Worm (Caenorhabditis elegans) whole organism, L4 larva: Measurements from ENCODE around the gene Y44A6D.6.
A peak's percentile ranks its signal among the peaks of the same experiment; 100 is the strongest.

ENCODE experiments used
- F37D6.2 ChIP-seq: sonication (generic microtip); optimal IDR thresholded peaks from 2 replicates; lab custom pipeline; 2016; ENCODE audit warnings: mild to moderate bottlenecking, missing genetic modification characterization, missing compliant biosample characterization
- F44E2.7 ChIP-seq: fragments of 200-800 bp; sonication (Bioruptor generic); IDR thresholded peaks from 2 replicates; pipeline ENCODE4 v2.1.2; 2022; ENCODE audit warnings: missing genetic modification characterization, missing compliant biosample characterization
- F49E8.2 ChIP-seq: sonication (generic microtip); optimal IDR thresholded peaks from 2 replicates; lab custom pipeline; 2016; ENCODE audit warnings: missing compliant biosample characterization, mild to moderate bottlenecking, missing genetic modification characterization, borderline replicate concordance
- T26A8.4 ChIP-seq: fragments of 200-800 bp; sonication (Bioruptor generic); IDR thresholded peaks from 2 replicates; pipeline ENCODE4 v1.3.6; 2022; ENCODE audit warnings: missing genetic modification characterization, missing compliant biosample characterization
- Y105C5A.15 ChIP-seq: fragments of 200-800 bp; sonication (Bioruptor generic); IDR thresholded peaks from 2 replicates; pipeline ENCODE4 v1.3.6; 2022; ENCODE audit warnings: missing genetic modification characterization, missing compliant biosample characterization
- Y48G9A.11 ChIP-seq: fragments of 200-800 bp; sonication (Bioruptor generic); IDR thresholded peaks from 2 replicates; pipeline ENCODE4 v1.3.6; 2022; ENCODE audit warnings: missing genetic modification reagents, missing genetic modification characterization, missing compliant biosample characterization
- ZK546.5 ChIP-seq, 2 experiments: sonication (generic microtip); optimal IDR thresholded peaks; 2 replicates each; lab custom pipeline; 2017; ENCODE audit warnings: missing biosample characterization in 2 of 2, missing genetic modification characterization in 2 of 2
- aly-2 ChIP-seq: sonication (generic microtip); optimal IDR thresholded peaks from 2 replicates; lab custom pipeline; 2018; ENCODE audit warnings: missing biosample characterization, missing genetic modification characterization
- ama-1 ChIP-seq: fragments of 150-350 bp; optimal IDR thresholded peaks from 2 replicates; lab custom pipeline; 2014; ENCODE audit warnings: inconsistent platforms, mixed read lengths
- arid-1 ChIP-seq: fragments of 200-800 bp; sonication (Bioruptor generic); conservative IDR thresholded peaks from 2 replicates; pipeline ENCODE4 v1.3.6; 2022; ENCODE audit warnings: missing genetic modification reagents, missing genetic modification characterization, missing compliant biosample characterization
- ceh-20 ChIP-seq: fragments of 200-800 bp; sonication (Bioruptor generic); IDR thresholded peaks from 2 replicates; pipeline ENCODE4 v1.3.6; 2022; ENCODE audit warnings: missing genetic modification reagents, missing genetic modification characterization, missing compliant biosample characterization
- ceh-28 ChIP-seq: fragments of 150-350 bp; optimal IDR thresholded peaks from 2 replicates; lab custom pipeline; 2014; ENCODE audit warnings: missing biosample characterization, missing genetic modification reagents, missing genetic modification characterization
- ceh-32 ChIP-seq: sonication (generic microtip); optimal IDR thresholded peaks from 2 replicates; lab custom pipeline; 2016; ENCODE audit warnings: mild to moderate bottlenecking, missing genetic modification characterization, missing compliant biosample characterization; ENCODE audit not compliant: poor library complexity
- daf-12 ChIP-seq: fragments of 150-350 bp; optimal IDR thresholded peaks from 2 replicates; lab custom pipeline; 2014; ENCODE audit warnings: missing biosample characterization, missing genetic modification reagents, missing genetic modification characterization
- daf-19 ChIP-seq: fragments of 200-800 bp; sonication (Bioruptor generic); conservative IDR thresholded peaks from 2 replicates; pipeline ENCODE4 v1.3.6; 2022; ENCODE audit warnings: missing genetic modification characterization, missing compliant biosample characterization
- dpl-1 ChIP-seq: fragments of 150-350 bp; optimal IDR thresholded peaks from 2 replicates; lab custom pipeline; 2014; ENCODE audit warnings: missing biosample characterization, missing genetic modification reagents, missing genetic modification characterization
- duxl-1 ChIP-seq: sonication (generic microtip); optimal IDR thresholded peaks from 2 replicates; lab custom pipeline; 2016; ENCODE audit warnings: mild to moderate bottlenecking, missing genetic modification characterization, moderate library complexity, missing compliant biosample characterization; ENCODE audit not compliant: poor library complexity
- egl-43 ChIP-seq: fragments of 200-800 bp; sonication (Bioruptor generic); IDR thresholded peaks from 2 replicates; pipeline ENCODE4 v1.3.6; 2022; ENCODE audit warnings: missing genetic modification reagents, missing genetic modification characterization, missing compliant biosample characterization
- fkh-10 ChIP-seq: fragments of 150-350 bp; optimal IDR thresholded peaks from 2 replicates; lab custom pipeline; 2014; ENCODE audit warnings: missing biosample characterization, missing genetic modification reagents, missing genetic modification characterization
- fos-1 ChIP-seq: fragments of 150-350 bp; optimal IDR thresholded peaks from 2 replicates; lab custom pipeline; 2014; ENCODE audit warnings: missing biosample characterization, missing genetic modification characterization
- gei-8 ChIP-seq: fragments of 200-800 bp; sonication (Bioruptor generic); optimal IDR thresholded peaks from 2 replicates; lab custom pipeline; 2018; ENCODE audit warnings: mild to moderate bottlenecking, missing genetic modification characterization, missing compliant biosample characterization
- hlh-11 ChIP-seq: fragments of 200-800 bp; sonication (Bioruptor generic); optimal IDR thresholded peaks from 2 replicates; lab custom pipeline; 2018; ENCODE audit warnings: mild to moderate bottlenecking, missing genetic modification characterization, missing compliant biosample characterization
- hlh-30 ChIP-seq: sonication (generic microtip); optimal IDR thresholded peaks from 2 replicates; lab custom pipeline; 2017; ENCODE audit warnings: antibody characterized with exemption, mild to moderate bottlenecking, missing genetic modification characterization, missing compliant biosample characterization; ENCODE audit not compliant: insufficient read depth
- lin-1 ChIP-seq: fragments of 200-800 bp; sonication (Bioruptor generic); IDR thresholded peaks from 2 replicates; pipeline ENCODE4 v1.3.6; 2022; ENCODE audit warnings: missing genetic modification reagents, missing genetic modification characterization, missing compliant biosample characterization
- lin-29 ChIP-seq: fragments of 200-800 bp; sonication (Bioruptor generic); IDR thresholded peaks from 2 replicates; pipeline ENCODE4 v1.3.6; 2022; ENCODE audit warnings: missing genetic modification reagents, missing genetic modification characterization, missing compliant biosample characterization
- lsy-2 ChIP-seq, 2 experiments: fragments of 150-350 bp in 1 of 2; sonication (generic microtip) in 1 of 2; optimal IDR thresholded peaks; 2 replicates each; lab custom pipeline; 2014 to 2017; ENCODE audit warnings: missing biosample characterization in 2 of 2, missing genetic modification characterization in 2 of 2
- madf-5 ChIP-seq, 2 experiments: fragments of 200-800 bp; sonication (Bioruptor generic); IDR thresholded peaks; 2 replicates each; pipeline ENCODE4 v1.3.6; 2022; ENCODE audit warnings: missing compliant biosample characterization in 2 of 2, missing genetic modification characterization in 2 of 2
- mdl-1 ChIP-seq, 2 experiments: fragments of 150-350 bp in 1 of 2; sonication (generic microtip) in 1 of 2; optimal IDR thresholded peaks; 2 replicates each; lab custom pipeline; 2014 to 2017; ENCODE audit warnings: missing biosample characterization in 2 of 2, missing genetic modification characterization in 2 of 2
- mdt-29 ChIP-seq: fragments of 200-800 bp; sonication (Bioruptor generic); IDR thresholded peaks from 2 replicates; pipeline ENCODE4 v1.3.6; 2022; ENCODE audit warnings: missing genetic modification reagents, missing genetic modification characterization, missing compliant biosample characterization
- mep-1 ChIP-seq: fragments of 150-350 bp; sonication (generic microtip); optimal IDR thresholded peaks from 3 replicates; lab custom pipeline; 2014; ENCODE audit warnings: missing biosample characterization, missing genetic modification characterization
- mes-2 ChIP-seq: sonication (generic microtip); optimal IDR thresholded peaks from 2 replicates; lab custom pipeline; 2016; ENCODE audit warnings: missing genotype, mild to moderate bottlenecking, missing genetic modification characterization, missing compliant biosample characterization; ENCODE audit not compliant: poor library complexity, severe bottlenecking
- nhr-10 ChIP-seq: fragments of 150-350 bp; optimal IDR thresholded peaks from 2 replicates; lab custom pipeline; 2014; ENCODE audit warnings: missing biosample characterization, missing genetic modification characterization
- nhr-28 ChIP-seq: fragments of 150-350 bp; optimal IDR thresholded peaks from 2 replicates; lab custom pipeline; 2014; ENCODE audit warnings: missing biosample characterization, missing genetic modification characterization
- nhr-41 ChIP-seq: fragments of 200-800 bp; sonication (Bioruptor generic); IDR thresholded peaks from 2 replicates; pipeline ENCODE4 v1.3.6; 2022; ENCODE audit warnings: missing genetic modification reagents, missing genetic modification characterization, missing compliant biosample characterization
- nhr-42 ChIP-seq: fragments of 200-800 bp; sonication (Bioruptor generic); IDR thresholded peaks from 2 replicates; pipeline ENCODE4 v1.3.6; 2022; ENCODE audit warnings: missing genetic modification characterization, missing compliant biosample characterization
- nhr-48 ChIP-seq: sonication (generic microtip); optimal IDR thresholded peaks from 2 replicates; lab custom pipeline; 2016; ENCODE audit warnings: mild to moderate bottlenecking, missing genetic modification characterization, missing compliant biosample characterization
- pqm-1 ChIP-seq: sonication (generic microtip); optimal IDR thresholded peaks from 2 replicates; lab custom pipeline; 2017; ENCODE audit warnings: missing biosample characterization, missing genetic modification characterization
- saeg-2 ChIP-seq: fragments of 200-800 bp; sonication (Bioruptor generic); IDR thresholded peaks from 2 replicates; pipeline ENCODE4 v1.3.6; 2022; ENCODE audit warnings: missing genetic modification reagents, missing genetic modification characterization, missing compliant biosample characterization
- snpc-1.2 ChIP-seq: fragments of 200-800 bp; sonication (Bioruptor generic); IDR thresholded peaks from 2 replicates; pipeline ENCODE4 v1.3.6; 2022; ENCODE audit warnings: missing genetic modification reagents, missing genetic modification characterization, missing compliant biosample characterization
- spr-3 ChIP-seq: fragments of 200-800 bp; sonication (Bioruptor generic); optimal IDR thresholded peaks from 2 replicates; lab custom pipeline; 2018; ENCODE audit warnings: mild to moderate bottlenecking, missing genetic modification characterization, missing compliant biosample characterization
- tag-97 ChIP-seq: fragments of 200-800 bp; sonication (Bioruptor generic); IDR thresholded peaks from 2 replicates; pipeline ENCODE4 v1.3.6; 2022; ENCODE audit warnings: missing genetic modification characterization, missing compliant biosample characterization
- tra-1 ChIP-seq: fragments of 200-800 bp; sonication (Bioruptor generic); IDR thresholded peaks from 2 replicates; pipeline ENCODE4 v1.3.6; 2022; ENCODE audit warnings: missing genetic modification reagents, missing genetic modification characterization, missing compliant biosample characterization
- unc-39 ChIP-seq: sonication (generic microtip); optimal IDR thresholded peaks from 2 replicates; lab custom pipeline; 2017; ENCODE audit warnings: missing biosample characterization, missing genetic modification characterization
- unc-62 ChIP-seq, 3 experiments: fragments of 150-350 bp in 1 of 3; sonication (generic microtip); optimal IDR thresholded peaks in 2 of 3; peaks in 1 of 3; 1 replicate in 1 of 3; 2 replicates in 2 of 3; lab custom pipeline; 2014 to 2017; ENCODE audit warnings: missing biosample characterization in 3 of 3, missing genetic modification characterization in 3 of 3, missing genetic modification reagents in 3 of 3, missing genotype in 1 of 3
- zip-11 ChIP-seq: fragments of 200-800 bp; sonication (Bioruptor generic); IDR thresholded peaks from 2 replicates; pipeline ENCODE4 v1.3.6; 2022; ENCODE audit warnings: missing genetic modification characterization, missing compliant biosample characterization
- ztf-11 ChIP-seq: fragments of 150-350 bp; optimal IDR thresholded peaks from 2 replicates; lab custom pipeline; 2014; ENCODE audit warnings: missing biosample characterization, missing genetic modification characterization

Gene Y44A6D.6

DNA sequence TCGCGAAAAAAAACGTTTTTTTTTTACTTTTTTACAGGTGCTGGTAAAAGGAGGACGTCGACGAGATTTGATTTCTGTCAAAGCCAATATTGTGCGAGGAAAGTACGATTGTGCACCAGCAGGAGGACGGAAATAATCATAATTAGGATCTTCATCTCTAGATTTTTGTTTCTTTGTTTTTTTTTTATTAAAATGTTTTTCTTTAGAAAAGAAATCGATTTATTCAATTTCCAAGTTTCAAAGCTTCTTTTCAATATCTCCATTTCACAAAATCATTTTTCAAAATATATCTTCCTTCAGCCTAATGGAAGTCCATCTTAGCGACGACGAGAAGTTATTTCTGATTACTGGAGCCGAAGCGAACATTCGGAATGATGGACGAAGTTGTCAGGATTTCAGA is 31.4 kb downstream of the Y44A6D.6 start, which contains the start of gene exos-7:
Gene exos-7 (plus strand): TSS at position 301 of the 400 bp plus-strand sequence.
- no peak for TF ChIP-seq dpl-1

DNA sequence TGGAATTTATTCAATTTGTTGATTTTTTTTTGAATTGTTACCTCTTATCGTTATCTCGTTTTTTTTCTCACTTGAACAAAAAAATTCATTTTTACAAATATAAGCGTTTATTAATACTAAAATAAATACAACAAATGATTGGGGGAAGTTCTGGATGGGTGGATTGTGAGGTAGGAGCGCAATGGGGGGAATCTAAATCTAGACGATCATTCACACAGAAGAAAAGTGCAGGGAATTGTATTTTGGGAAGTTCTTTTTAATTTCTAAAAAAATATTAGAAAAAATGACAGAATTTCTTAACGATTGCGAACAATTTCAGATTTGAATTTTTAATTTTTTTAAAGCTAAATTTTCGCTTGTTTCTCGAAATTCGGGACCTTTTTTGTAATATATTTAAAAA is 34.3 kb downstream of the Y44A6D.6 start:
- TF ChIP-seq nhr-48 (tag; lab: Kevin White, UChicago) (no peak), lin-29 (GFP tag; lab: Robert Waterston, UW) (no peak), unc-62 (GFP tag; optimal IDR thresholded peaks at IDR 0.05 in 1 of 2; lab: Kevin White, UChicago) (no peak), unc-62 (tag; optimal IDR thresholded peaks at IDR 0.05; lab: Kevin White, UChicago) (no peak), aly-2 (no peak), tag-97 (no peak), duxl-1 (tag; lab: Kevin White, UChicago) (no peak), tra-1 (GFP tag; lab: Robert Waterston, UW) (no peak), nhr-42 (GFP tag; lab: Robert Waterston, UW) (no peak), daf-19 (GFP tag; lab: Robert Waterston, UW) (no peak), mdl-1 (tag; optimal IDR thresholded peaks at IDR 0.05; lab: Kevin White, UChicago) (no peak), ama-1 (lab: Kevin White, UChicago) (no peak), F37D6.2 (no peak), nhr-41 (GFP tag; lab: Robert Waterston, UW) (no peak), zip-11 (GFP tag; lab: Robert Waterston, UW) (no peak), fkh-10 (no peak), madf-5 (GFP tag; IDR thresholded peaks at IDR 0.05; lab: Robert Waterston, UW) (no peak), Y105C5A.15 (no peak), Y48G9A.11 (no peak), arid-1 (no peak)
- TF ChIP-seq, all 104 proteins: peak for 0

DNA sequence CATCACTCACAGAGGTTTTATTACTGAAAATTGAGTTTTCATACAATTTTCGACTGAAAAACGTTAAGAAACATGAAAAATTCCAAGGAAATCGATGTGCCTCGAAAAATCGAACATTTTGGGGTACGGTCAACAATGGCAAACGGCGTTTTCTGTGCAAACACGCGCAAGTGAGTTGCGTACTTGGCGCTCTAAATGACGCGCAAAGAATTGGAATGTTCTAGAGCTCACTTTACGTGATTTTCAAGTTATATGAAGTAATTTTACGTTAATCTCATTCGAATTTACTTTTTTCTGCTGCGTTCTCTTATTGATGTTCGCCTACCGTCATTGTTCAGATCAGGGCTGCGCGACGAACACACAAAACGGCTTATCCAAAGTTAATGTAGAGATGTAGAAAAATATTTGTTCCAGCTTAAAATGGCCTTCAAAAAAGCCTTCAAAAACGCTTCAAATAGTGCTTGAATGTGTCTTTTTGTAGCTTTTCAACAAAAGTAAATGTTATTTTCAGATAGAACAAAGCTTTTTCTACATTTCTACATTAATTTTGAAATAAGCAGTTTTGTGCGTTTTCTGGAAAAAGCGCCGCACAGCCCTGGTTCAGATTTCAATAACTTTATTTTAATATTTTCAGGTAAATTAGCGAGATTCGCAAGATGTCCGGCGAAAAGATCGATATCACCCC is 38.5 kb downstream of the Y44A6D.6 start, which contains the start of the genes F31D4.2 and fkb-6:
Gene F31D4.2 (minus strand): TSS at position 23 of the 685 bp plus-strand sequence.
Gene fkb-6 (plus strand): TSS at position 635 of the 685 bp plus-strand sequence.
- TF ChIP-seq mes-2 (tag; lab: Kevin White, UChicago) (peak; percentile 81), fos-1 (tag; lab: Kevin White, UChicago) (no peak), nhr-10 (tag; lab: Kevin White, UChicago) (no peak), nhr-28 (peak; percentile 61), spr-3 (GFP tag; lab: Kevin White, UChicago) (no peak), hlh-11 (tag; lab: Kevin White, UChicago) (peak; percentile 58), ceh-32 (tag; lab: Kevin White, UChicago) (no peak), T26A8.4 (GFP tag; lab: Robert Waterston, UW) (peak; percentile 72), gei-8 (GFP tag; lab: Kevin White, UChicago) (no peak), ceh-28 (tag; lab: Kevin White, UChicago) (peak; percentile 22), F44E2.7 (no peak), ceh-20 (peak; percentile 49), ZK546.5 (tag; optimal IDR thresholded peaks at IDR 0.05; lab: Kevin White, UChicago) (no peak), pqm-1 (tag; lab: Kevin White, UChicago) (no peak), ztf-11 (no peak), nhr-41 (GFP tag; lab: Robert Waterston, UW) (no peak), lin-1 (GFP tag; lab: Robert Waterston, UW) (0 out of 2 replicates have a peak, but pooled peaks have one; percentile 30), egl-43 (GFP tag; lab: Robert Waterston, UW) (peak; percentile 39; the same call in 1 of the 2 replicates), snpc-1.2 (GFP tag; lab: Robert Waterston, UW) (0 out of 2 replicates have a peak, but pooled peaks have one; percentile 43), saeg-2 (GFP tag; lab: Robert Waterston, UW) (no peak), fkh-10 (peak; percentile 50), mep-1 (tag; lab: Kevin White, UChicago) (peak; percentile 68), daf-19 (GFP tag; lab: Robert Waterston, UW) (no peak), F49E8.2 (peak; percentile 35), hlh-30 (tag; lab: Kevin White, UChicago) (peak; percentile 58), tag-97 (no peak), mdt-29 (GFP tag; lab: Robert Waterston, UW) (peak; percentile 74), lsy-2 (tag; optimal IDR thresholded peaks at IDR 0.05; lab: Kevin White, UChicago) (peak; percentile 89 to 98), unc-62 (GFP tag; optimal IDR thresholded peaks at IDR 0.05 in 1 of 2; lab: Kevin White, UChicago) (peak in 1 of 2 experiments; percentile 99), unc-62 (tag; optimal IDR thresholded peaks at IDR 0.05; lab: Kevin White, UChicago) (no peak), daf-12 (tag; lab: Kevin White, UChicago) (no peak), unc-39 (tag; lab: Kevin White, UChicago) (no peak)
